Fruit fly (Drosophila melanogaster): ENCODE measurements around the gene CG7025.
"Not testable (repeated sequence)": the region's sequence is repeated elsewhere in the genome, so short reads cannot be mapped to it uniquely, and the experiment has no call there.

DNA sequence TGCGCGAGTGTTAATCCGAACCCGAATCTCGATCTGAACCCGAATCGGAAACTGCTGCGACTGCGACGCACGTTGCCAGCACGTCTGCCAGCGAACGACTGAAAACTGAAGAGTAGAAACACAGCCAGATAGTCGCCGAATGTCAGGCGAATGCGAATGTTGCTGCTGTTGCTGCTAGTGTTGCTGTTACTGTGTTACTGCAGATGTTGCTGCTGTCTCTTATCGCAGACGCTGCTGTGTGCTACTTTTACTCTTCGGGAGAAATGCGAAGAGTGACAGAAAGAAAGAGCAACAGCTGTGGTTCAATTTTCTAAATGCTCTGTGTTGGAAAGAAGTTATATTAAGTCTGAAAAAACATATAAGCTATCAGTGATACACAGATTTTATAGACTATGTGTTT, 46.2 kb upstream of the CG7025 start, which contains the start of gene CG31904:
- not testable (repeated sequence) for TF ChIP-seq h, Myc, ttk (optimal IDR thresholded peaks at IDR 0.05)
